Worm (Caenorhabditis elegans): Measurements from ENCODE around the gene C13A2.5.

The C13A2.5 gene

DNA sequence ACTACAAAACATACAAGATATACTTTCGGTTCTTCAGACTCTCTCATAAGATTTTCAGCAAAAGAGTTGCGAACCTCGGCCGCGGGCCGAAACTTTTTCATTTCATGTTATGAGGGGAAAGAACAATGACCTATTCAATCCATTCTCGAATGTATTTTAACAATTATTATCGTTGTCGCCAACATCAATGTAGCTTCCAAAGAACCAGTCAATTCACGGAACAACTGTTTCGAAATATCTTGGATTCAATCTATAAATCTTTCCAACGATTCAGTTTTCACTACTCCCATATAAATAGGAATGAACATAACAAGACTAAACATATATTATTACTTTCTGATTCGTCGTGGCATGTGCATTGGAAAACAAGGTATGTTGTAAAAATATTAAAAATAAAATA is 31.5 kb downstream of the C13A2.5 start, which contains the start of gene F07G11.1:
F07G11.1 (plus strand) TSS at position 301 of the 400 bp plus-strand sequence.
- TF ChIP-seq Y22D7AL.16 (tag; optimal IDR thresholded peaks at IDR 0.05) (no peak), ceh-30 (tag; optimal IDR thresholded peaks at IDR 0.05) (no peak), K09A11.1 (tag; optimal IDR thresholded peaks at IDR 0.05; ENCODE audit: insufficient read depth) (no peak), ceh-34 (tag; optimal IDR thresholded peaks at IDR 0.05) (no peak), ama-1 (optimal IDR thresholded peaks at IDR 0.05) (no peak), hlh-6 (tag; optimal IDR thresholded peaks at IDR 0.05) (no peak)

DNA sequence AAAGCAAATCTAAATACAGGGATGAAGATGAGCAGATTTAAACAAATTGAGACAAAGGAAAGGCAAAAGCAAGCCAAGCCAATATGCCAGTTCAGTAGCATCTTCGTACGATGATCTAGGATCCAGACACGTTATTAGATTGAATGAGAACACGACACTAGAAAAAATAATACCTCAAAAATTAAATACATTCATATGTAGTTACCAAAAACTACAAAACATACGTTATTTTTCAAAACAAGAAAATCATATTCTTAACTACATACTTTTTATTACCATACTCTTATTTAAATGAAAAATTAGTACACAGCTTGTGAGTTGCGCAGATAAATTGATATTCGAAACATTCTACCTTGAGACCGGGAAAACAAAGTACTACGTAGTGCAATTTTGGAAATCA is 37.6 kb downstream of the C13A2.5 start, which contains the start of gene srx-6:
srx-6 (minus strand) TSS at position 101 of the 400 bp plus-strand sequence.
- no peak for TF ChIP-seq unc-86 (tag; optimal IDR thresholded peaks at IDR 0.05)
- TF ChIP-seq madf-2 (tag; optimal IDR thresholded peaks at IDR 0.05): no peak
- TF ChIP-seq pros-1 (tag; optimal IDR thresholded peaks at IDR 0.05): no peak

DNA sequence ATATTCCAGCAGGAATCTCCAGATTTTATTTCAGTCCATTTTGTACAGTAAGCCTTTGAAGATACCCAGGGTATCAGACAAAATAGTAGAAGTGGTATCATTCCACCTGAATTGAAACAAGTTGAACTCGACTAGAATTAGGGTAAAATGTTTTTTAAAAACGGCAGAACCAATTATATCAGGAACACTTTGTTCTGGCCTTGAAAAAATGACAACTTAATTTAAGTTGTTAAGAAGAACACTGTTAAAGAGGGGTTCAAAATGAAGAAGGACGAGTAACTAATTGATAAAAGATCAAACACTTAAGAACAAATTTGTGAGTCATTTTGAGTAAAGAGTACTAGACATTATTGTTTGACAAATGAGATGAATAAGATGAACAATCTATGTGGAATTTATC is 45.3 kb downstream of the C13A2.5 start, which contains the start of gene lmd-4:
lmd-4 (minus strand) TSS at position 101 of the 400 bp plus-strand sequence.
- TF ChIP-seq tbx-7 (tag; optimal IDR thresholded peaks at IDR 0.05): no peak
- TF ChIP-seq madf-2 (tag; optimal IDR thresholded peaks at IDR 0.05): no peak
- TF ChIP-seq pros-1 (tag; optimal IDR thresholded peaks at IDR 0.05): no peak
- TF ChIP-seq fkh-6 (tag; optimal IDR thresholded peaks at IDR 0.05): no peak
- no peak for TF ChIP-seq C08G9.2 (tag; optimal IDR thresholded peaks at IDR 0.05)
- TF ChIP-seq che-1 (tag; optimal IDR thresholded peaks at IDR 0.05): no peak
- no peak for TF ChIP-seq ref-2 (tag; optimal IDR thresholded peaks at IDR 0.05)
- TF ChIP-seq hlh-30 (tag; optimal IDR thresholded peaks at IDR 0.05; ENCODE audit: insufficient read depth): no peak
- no peak for TF ChIP-seq gmeb-2 (tag; optimal IDR thresholded peaks at IDR 0.05)
- no peak for TF ChIP-seq pat-9 (tag; optimal IDR thresholded peaks at IDR 0.05)
- TF ChIP-seq pag-3 (tag; optimal IDR thresholded peaks at IDR 0.05; ENCODE audit: borderline replicate concordance): no peak
- TF ChIP-seq K02D7.2 (tag; optimal IDR thresholded peaks at IDR 0.05): no peak
- TF ChIP-seq ceh-9 (tag; optimal IDR thresholded peaks at IDR 0.05): no peak
- no peak for TF ChIP-seq ceh-2 (tag; optimal IDR thresholded peaks at IDR 0.05)
- no peak for TF ChIP-seq dmd-4 (tag; optimal IDR thresholded peaks at IDR 0.05; ENCODE audit: borderline replicate concordance)
- no peak for TF ChIP-seq ceh-22 (tag; optimal IDR thresholded peaks at IDR 0.05)
- TF ChIP-seq Y22D7AL.16 (tag; optimal IDR thresholded peaks at IDR 0.05): no peak
- TF ChIP-seq ttx-3 (tag; optimal IDR thresholded peaks at IDR 0.05): no peak
- no peak for TF ChIP-seq ceh-19 (GFP tag; optimal IDR thresholded peaks at IDR 0.05)
- no peak for TF ChIP-seq syd-9 (tag; optimal IDR thresholded peaks at IDR 0.05)

DNA sequence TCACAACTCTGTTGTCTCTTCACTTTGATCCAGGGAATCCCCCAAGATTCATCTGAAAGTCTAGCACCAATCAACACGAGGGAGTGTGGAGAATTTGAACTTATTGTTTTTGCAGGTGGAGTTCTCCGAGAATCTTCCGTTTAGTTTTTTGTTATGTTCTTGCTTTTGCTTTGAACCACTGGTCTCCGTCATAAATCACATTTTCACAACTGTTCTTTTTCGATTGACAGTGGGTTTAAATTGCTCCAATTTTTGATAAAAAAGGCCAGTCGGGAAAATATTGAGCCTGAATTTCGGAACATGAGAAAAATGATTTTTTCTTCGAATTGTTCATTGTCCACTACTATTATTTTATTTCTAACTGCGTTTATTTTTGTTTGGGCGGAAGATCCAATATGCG is 46.3 kb downstream of the C13A2.5 start, which contains the start of gene F10G2.10:
F10G2.10 (plus strand) TSS at position 301 of the 400 bp plus-strand sequence.
- no peak for TF ChIP-seq madf-2 (tag; optimal IDR thresholded peaks at IDR 0.05)
- TF ChIP-seq nhr-232 (tag; optimal IDR thresholded peaks at IDR 0.05): no peak
- no peak for TF ChIP-seq C38D4.7 (GFP tag; optimal IDR thresholded peaks at IDR 0.05)
- no peak for TF ChIP-seq lim-6 (tag; optimal IDR thresholded peaks at IDR 0.05)
- no peak for TF ChIP-seq pag-3 (tag; optimal IDR thresholded peaks at IDR 0.05; ENCODE audit: borderline replicate concordance)

DNA sequence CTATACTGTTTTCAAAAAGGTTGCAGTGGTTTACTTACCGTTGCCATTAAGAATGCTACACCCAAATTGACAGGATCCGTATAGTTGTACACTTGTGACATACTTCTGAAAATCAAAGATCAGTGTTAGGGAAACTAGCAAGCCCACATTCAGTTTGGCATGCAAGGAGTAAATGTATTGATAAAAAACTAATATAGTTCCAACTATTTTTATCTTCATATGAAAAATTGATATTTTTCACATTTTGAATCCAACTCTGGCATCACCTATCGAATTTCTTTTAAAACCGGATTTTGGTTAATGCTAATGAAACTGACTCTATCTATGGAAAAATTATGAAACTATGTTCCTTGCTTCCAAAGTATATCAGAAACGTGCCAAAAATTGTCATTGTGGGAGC is 49.7 kb downstream of the C13A2.5 start, which contains the start of gene srx-92:
srx-92 (minus strand) TSS at position 101 of the 400 bp plus-strand sequence.
- TF ChIP-seq K02D7.2 (tag; optimal IDR thresholded peaks at IDR 0.05): no peak
- no peak for TF ChIP-seq ttx-3 (tag; optimal IDR thresholded peaks at IDR 0.05)
- no peak for TF ChIP-seq odd-2 (tag; optimal IDR thresholded peaks at IDR 0.05)
- no peak for TF ChIP-seq ahr-1 (tag; optimal IDR thresholded peaks at IDR 0.05)
- TF ChIP-seq pax-1 (tag; optimal IDR thresholded peaks at IDR 0.05): no peak
- TF ChIP-seq che-1 (tag; optimal IDR thresholded peaks at IDR 0.05): no peak
- TF ChIP-seq ceh-34 (tag; optimal IDR thresholded peaks at IDR 0.05): no peak
- TF ChIP-seq nhr-11 (tag; optimal IDR thresholded peaks at IDR 0.05): no peak
- TF ChIP-seq ceh-22 (tag; optimal IDR thresholded peaks at IDR 0.05): no peak
- TF ChIP-seq C38D4.7 (GFP tag; optimal IDR thresholded peaks at IDR 0.05): no peak
